Worm (Caenorhabditis elegans) whole organism, L4 larva: Measurements from ENCODE around the gene C25H3.14.

Source experiments
- D1046.2 ChIP-seq: fragments of 200-800 bp; sonication (Bioruptor generic); IDR thresholded peaks from 2 replicates; pipeline ENCODE4 v1.3.6; 2022; ENCODE audit warnings: missing genetic modification characterization, missing compliant biosample characterization
- F49E8.2 ChIP-seq: sonication (generic microtip); optimal IDR thresholded peaks from 2 replicates; lab custom pipeline; 2016; ENCODE audit warnings: missing compliant biosample characterization, mild to moderate bottlenecking, missing genetic modification characterization, borderline replicate concordance
- R02D3.7 ChIP-seq: fragments of 150-350 bp; sonication (generic microtip); optimal IDR thresholded peaks from 3 replicates; lab custom pipeline; 2014; ENCODE audit warnings: missing biosample characterization, missing genetic modification characterization
- T26A8.4 ChIP-seq: fragments of 200-800 bp; sonication (Bioruptor generic); IDR thresholded peaks from 2 replicates; pipeline ENCODE4 v1.3.6; 2022; ENCODE audit warnings: missing genetic modification characterization, missing compliant biosample characterization
- ZK337.2 ChIP-seq: fragments of 200-800 bp; sonication (Bioruptor generic); IDR thresholded peaks from 2 replicates; pipeline ENCODE4 v1.3.6; 2022; ENCODE audit warnings: missing genetic modification reagents, missing genetic modification characterization, missing compliant biosample characterization
- ZK546.5 ChIP-seq, 2 experiments: sonication (generic microtip); optimal IDR thresholded peaks; 2 replicates each; lab custom pipeline; 2017; ENCODE audit warnings: missing biosample characterization in 2 of 2, missing genetic modification characterization in 2 of 2
- aly-2 ChIP-seq: sonication (generic microtip); optimal IDR thresholded peaks from 2 replicates; lab custom pipeline; 2018; ENCODE audit warnings: missing biosample characterization, missing genetic modification characterization
- attf-4 ChIP-seq: sonication (generic microtip); optimal IDR thresholded peaks from 3 replicates; lab custom pipeline; 2017; ENCODE audit warnings: missing biosample characterization, missing genetic modification characterization
- ceh-20 ChIP-seq: fragments of 200-800 bp; sonication (Bioruptor generic); IDR thresholded peaks from 2 replicates; pipeline ENCODE4 v1.3.6; 2022; ENCODE audit warnings: missing genetic modification reagents, missing genetic modification characterization, missing compliant biosample characterization
- ceh-28 ChIP-seq: fragments of 150-350 bp; optimal IDR thresholded peaks from 2 replicates; lab custom pipeline; 2014; ENCODE audit warnings: missing biosample characterization, missing genetic modification reagents, missing genetic modification characterization
- daf-12 ChIP-seq: fragments of 150-350 bp; optimal IDR thresholded peaks from 2 replicates; lab custom pipeline; 2014; ENCODE audit warnings: missing biosample characterization, missing genetic modification reagents, missing genetic modification characterization
- daf-16 ChIP-seq, 3 experiments: sonication (generic microtip); optimal IDR thresholded peaks; 2 replicates each; lab custom pipeline; 2016 to 2017; ENCODE audit warnings: missing genetic modification characterization in 3 of 3, missing genetic modification reagents in 3 of 3, mild to moderate bottlenecking in 2 of 3, missing compliant biosample characterization in 2 of 3, missing biosample characterization in 1 of 3, moderate library complexity in 1 of 3
- daf-19 ChIP-seq: fragments of 200-800 bp; sonication (Bioruptor generic); conservative IDR thresholded peaks from 2 replicates; pipeline ENCODE4 v1.3.6; 2022; ENCODE audit warnings: missing genetic modification characterization, missing compliant biosample characterization
- daf-8 ChIP-seq: fragments of 200-800 bp; sonication (Bioruptor generic); IDR thresholded peaks from 2 replicates; pipeline ENCODE4 v1.3.6; 2022; ENCODE audit warnings: missing genetic modification characterization, missing compliant biosample characterization
- dve-1 ChIP-seq: sonication (generic microtip); optimal IDR thresholded peaks from 2 replicates; lab custom pipeline; 2017; ENCODE audit warnings: antibody characterized with exemption, mild to moderate bottlenecking, missing genetic modification characterization, missing compliant biosample characterization; ENCODE audit not compliant: insufficient read depth
- egl-43 ChIP-seq: fragments of 200-800 bp; sonication (Bioruptor generic); IDR thresholded peaks from 2 replicates; pipeline ENCODE4 v1.3.6; 2022; ENCODE audit warnings: missing genetic modification reagents, missing genetic modification characterization, missing compliant biosample characterization
- hif-1 ChIP-seq, 2 experiments: sonication (generic microtip); optimal IDR thresholded peaks; 2 replicates each; lab custom pipeline; 2016 to 2017; ENCODE audit warnings: missing compliant biosample characterization in 2 of 2, missing genetic modification characterization in 2 of 2, missing genetic modification reagents in 2 of 2, missing genotype in 2 of 2, mild to moderate bottlenecking in 1 of 2
- jun-1 ChIP-seq: fragments of 150-350 bp; optimal IDR thresholded peaks from 2 replicates; lab custom pipeline; 2014; ENCODE audit warnings: missing biosample characterization, missing genetic modification reagents, missing genetic modification characterization
- lim-7 ChIP-seq: fragments of 200-800 bp; sonication (Bioruptor generic); IDR thresholded peaks from 2 replicates; pipeline ENCODE4 v1.3.6; 2022; ENCODE audit warnings: missing genetic modification characterization, missing compliant biosample characterization
- lin-1 ChIP-seq: fragments of 200-800 bp; sonication (Bioruptor generic); IDR thresholded peaks from 2 replicates; pipeline ENCODE4 v1.3.6; 2022; ENCODE audit warnings: missing genetic modification reagents, missing genetic modification characterization, missing compliant biosample characterization
- lin-15B ChIP-seq: fragments of 150-350 bp; sonication (generic microtip); optimal IDR thresholded peaks from 3 replicates; lab custom pipeline; 2014; ENCODE audit warnings: missing biosample characterization, missing genetic modification characterization
- lin-29 ChIP-seq: fragments of 200-800 bp; sonication (Bioruptor generic); IDR thresholded peaks from 2 replicates; pipeline ENCODE4 v1.3.6; 2022; ENCODE audit warnings: missing genetic modification reagents, missing genetic modification characterization, missing compliant biosample characterization
- lin-38 ChIP-seq: fragments of 200-800 bp; sonication (Bioruptor generic); IDR thresholded peaks from 2 replicates; pipeline ENCODE4 v1.3.6; 2022; ENCODE audit warnings: missing genetic modification reagents, missing genetic modification characterization, missing compliant biosample characterization
- lin-39 ChIP-seq: fragments of 150-350 bp; optimal IDR thresholded peaks from 2 replicates; lab custom pipeline; 2014; ENCODE audit warnings: missing biosample characterization, missing genetic modification reagents, missing genetic modification characterization
- lir-3 ChIP-seq: sonication (generic microtip); optimal IDR thresholded peaks from 2 replicates; lab custom pipeline; 2016; ENCODE audit warnings: mild to moderate bottlenecking, missing genetic modification characterization, missing compliant biosample characterization
- mes-2 ChIP-seq: sonication (generic microtip); optimal IDR thresholded peaks from 2 replicates; lab custom pipeline; 2016; ENCODE audit warnings: missing genotype, mild to moderate bottlenecking, missing genetic modification characterization, missing compliant biosample characterization; ENCODE audit not compliant: poor library complexity, severe bottlenecking
- mxl-3 ChIP-seq: fragments of 200-800 bp; sonication (Bioruptor generic); optimal IDR thresholded peaks from 2 replicates; lab custom pipeline; 2018; ENCODE audit warnings: mild to moderate bottlenecking, missing genetic modification characterization, missing compliant biosample characterization
- nhr-10 ChIP-seq: fragments of 150-350 bp; optimal IDR thresholded peaks from 2 replicates; lab custom pipeline; 2014; ENCODE audit warnings: missing biosample characterization, missing genetic modification characterization
- nhr-11 ChIP-seq: fragments of 150-350 bp; optimal IDR thresholded peaks from 2 replicates; lab custom pipeline; 2014; ENCODE audit warnings: missing biosample characterization, missing genetic modification characterization
- nhr-111 ChIP-seq: fragments of 200-800 bp; sonication (Bioruptor generic); optimal IDR thresholded peaks from 2 replicates; lab custom pipeline; 2018; ENCODE audit warnings: mild to moderate bottlenecking, missing genetic modification characterization, missing compliant biosample characterization
- nhr-237 ChIP-seq: sonication (generic microtip); optimal IDR thresholded peaks from 2 replicates; lab custom pipeline; 2017; ENCODE audit warnings: missing biosample characterization, missing genetic modification characterization
- nhr-76 ChIP-seq: fragments of 150-350 bp; optimal IDR thresholded peaks from 2 replicates; lab custom pipeline; 2014; ENCODE audit warnings: missing biosample characterization, missing genetic modification characterization
- rbr-2 ChIP-seq: sonication (generic microtip); optimal IDR thresholded peaks from 2 replicates; lab custom pipeline; 2016; ENCODE audit warnings: missing genotype, missing genetic modification characterization, missing compliant biosample characterization
- set-16 ChIP-seq: fragments of 200-800 bp; sonication (Bioruptor generic); IDR thresholded peaks from 2 replicates; pipeline ENCODE4 v1.3.6; 2022; ENCODE audit warnings: missing genetic modification reagents, missing genetic modification characterization, missing compliant biosample characterization
- spr-1 ChIP-seq: sonication (generic microtip); optimal IDR thresholded peaks from 2 replicates; lab custom pipeline; 2016; ENCODE audit warnings: mild to moderate bottlenecking, missing genetic modification characterization, missing compliant biosample characterization
- tag-97 ChIP-seq: fragments of 200-800 bp; sonication (Bioruptor generic); IDR thresholded peaks from 2 replicates; pipeline ENCODE4 v1.3.6; 2022; ENCODE audit warnings: missing genetic modification characterization, missing compliant biosample characterization
- zfp-2 ChIP-seq: sonication (generic microtip); optimal IDR thresholded peaks from 2 replicates; lab custom pipeline; 2016; ENCODE audit warnings: mild to moderate bottlenecking, missing genetic modification characterization, missing compliant biosample characterization
- zfp-3 ChIP-seq: fragments of 200-800 bp; sonication (Bioruptor generic); conservative IDR thresholded peaks from 2 replicates; pipeline ENCODE4 v1.3.6; 2022; ENCODE audit warnings: missing genetic modification reagents, missing genetic modification characterization, missing compliant biosample characterization

Gene C25H3.14

ce11 chrII:5649236-5650004 lies 45.5 kb upstream of the C25H3.14 start, which contains the start of the genes sam-4, F59E12.17 and zyg-1 (continued):
- peak; percentile 92 for TF ChIP-seq lin-38 (GFP tag; lab: Robert Waterston, UW)
- TF ChIP-seq daf-8 (GFP tag; lab: Robert Waterston, UW), result no peak
- no peak for TF ChIP-seq lin-1 (GFP tag; lab: Robert Waterston, UW)
- TF ChIP-seq rbr-2 (tag; lab: Kevin White, UChicago), result peak; percentile 24
- no peak for TF ChIP-seq daf-19 (GFP tag; lab: Robert Waterston, UW)
- TF ChIP-seq T26A8.4 (GFP tag; lab: Robert Waterston, UW), result no peak
- no peak for TF ChIP-seq aly-2 (tag; lab: Kevin White, UChicago)
- peak in 1 of 2 experiments; percentile 70 for TF ChIP-seq hif-1 (tag; optimal IDR thresholded peaks at IDR 0.05; lab: Kevin White, UChicago)
- peak; percentile 31 for TF ChIP-seq lin-15B (tag; lab: Kevin White, UChicago)
- no peak for TF ChIP-seq ceh-28 (tag; lab: Kevin White, UChicago)
- TF ChIP-seq lir-3 (tag; lab: Kevin White, UChicago), result no peak
- no peak for TF ChIP-seq R02D3.7 (tag; lab: Kevin White, UChicago)

- TF ChIP-seq ceh-20 (GFP tag; lab: Robert Waterston, UW), result no peak
- TF ChIP-seq mes-2 (tag; lab: Kevin White, UChicago), result no peak
- TF ChIP-seq lir-3 (tag; lab: Kevin White, UChicago), result no peak
- TF ChIP-seq spr-1 (tag; lab: Kevin White, UChicago), result no peak
- TF ChIP-seq set-16 (GFP tag; lab: Robert Waterston, UW), result peak; percentile 86
- no peak for TF ChIP-seq lim-7
These were observed 43.5 kb upstream of the C25H3.14 start for ce11 chrII:5651426-5651825.

ce11 chrII:5652334-5652733 lies 42.6 kb upstream of the C25H3.14 start, which contains the start of gene bli-2:
bli-2 (minus strand) TSS chrII:5652434.
- TF ChIP-seq lin-29 (GFP tag; lab: Robert Waterston, UW), result no peak
- no peak for TF ChIP-seq nhr-111
- no peak for TF ChIP-seq daf-16 (GFP tag; optimal IDR thresholded peaks at IDR 0.05; lab: Kevin White, UChicago)
- TF ChIP-seq daf-16 (tag; optimal IDR thresholded peaks at IDR 0.05; lab: Kevin White, UChicago), result no peak
- no peak for TF ChIP-seq set-16 (GFP tag; lab: Robert Waterston, UW)
- no peak for TF ChIP-seq attf-4
- TF ChIP-seq tag-97 (GFP tag; lab: Robert Waterston, UW), result no peak

ce11 chrII:5654215-5654614 lies 40.7 kb upstream of the C25H3.14 start, which contains the start of gene F59E12.1:
F59E12.1 (plus strand) TSS chrII:5654515.
- no peak for TF ChIP-seq jun-1 (tag; lab: Kevin White, UChicago)
- TF ChIP-seq dve-1 (tag; lab: Kevin White, UChicago), result no peak

ce11 chrII:5659675-5660074 lies 35.2 kb upstream of the C25H3.14 start, which contains the start of gene fut-3:
fut-3 (minus strand) TSS chrII:5659775.
- TF ChIP-seq mxl-3 (GFP tag; lab: Kevin White, UChicago), result no peak
- no peak for TF ChIP-seq zfp-3 (GFP tag; lab: Robert Waterston, UW)
- TF ChIP-seq zfp-2 (tag; lab: Kevin White, UChicago), result no peak
- no peak for TF ChIP-seq D1046.2 (GFP tag; lab: Robert Waterston, UW)
- no peak for TF ChIP-seq nhr-237 (tag; lab: Kevin White, UChicago)
- no peak for TF ChIP-seq ZK337.2 (GFP tag; lab: Robert Waterston, UW)
- no peak for TF ChIP-seq lin-39 (tag; lab: Kevin White, UChicago)
- TF ChIP-seq nhr-76, result no peak
- no peak for TF ChIP-seq egl-43 (GFP tag; lab: Robert Waterston, UW)
- no peak for TF ChIP-seq nhr-11
- TF ChIP-seq daf-12 (tag; lab: Kevin White, UChicago), result no peak
- no peak for TF ChIP-seq nhr-10 (tag; lab: Kevin White, UChicago)
- TF ChIP-seq ZK546.5 (tag; optimal IDR thresholded peaks at IDR 0.05; lab: Kevin White, UChicago), result no peak
- no peak for TF ChIP-seq F49E8.2 (tag; lab: Kevin White, UChicago)
- TF ChIP-seq, all 104 proteins: peak for 0
